Worm (Caenorhabditis elegans) whole organism, L4 larva: ENCODE data around the gene F44E2.3.

Experiments
- F10B5.3 ChIP-seq: sonication (generic microtip); optimal IDR thresholded peaks from 2 replicates; lab custom pipeline; 2016; ENCODE audit warnings: mild to moderate bottlenecking, missing genetic modification characterization, missing compliant biosample characterization
- F26F4.8 ChIP-seq: fragments of 200-800 bp; sonication (Bioruptor generic); conservative IDR thresholded peaks from 2 replicates; pipeline ENCODE4 v1.3.6; 2022; ENCODE audit warnings: missing genetic modification characterization, missing compliant biosample characterization
- F37D6.2 ChIP-seq: sonication (generic microtip); optimal IDR thresholded peaks from 2 replicates; lab custom pipeline; 2016; ENCODE audit warnings: mild to moderate bottlenecking, missing genetic modification characterization, missing compliant biosample characterization
- F44E2.7 ChIP-seq: fragments of 200-800 bp; sonication (Bioruptor generic); IDR thresholded peaks from 2 replicates; pipeline ENCODE4 v2.1.2; 2022; ENCODE audit warnings: missing genetic modification characterization, missing compliant biosample characterization
- Y105C5A.15 ChIP-seq: fragments of 200-800 bp; sonication (Bioruptor generic); IDR thresholded peaks from 2 replicates; pipeline ENCODE4 v1.3.6; 2022; ENCODE audit warnings: missing genetic modification characterization, missing compliant biosample characterization
- Y48G9A.11 ChIP-seq: fragments of 200-800 bp; sonication (Bioruptor generic); IDR thresholded peaks from 2 replicates; pipeline ENCODE4 v1.3.6; 2022; ENCODE audit warnings: missing genetic modification reagents, missing genetic modification characterization, missing compliant biosample characterization
- Y5F2A.4 ChIP-seq: fragments of 200-800 bp; sonication (Bioruptor generic); optimal IDR thresholded peaks from 2 replicates; lab custom pipeline; 2018; ENCODE audit warnings: mild to moderate bottlenecking, missing genetic modification characterization, missing compliant biosample characterization
- Y75B8A.6 ChIP-seq: fragments of 200-800 bp; sonication (Bioruptor generic); IDR thresholded peaks from 2 replicates; pipeline ENCODE4 v1.3.6; 2022; ENCODE audit warnings: missing genetic modification reagents, missing genetic modification characterization, missing compliant biosample characterization
- ZK337.2 ChIP-seq: fragments of 200-800 bp; sonication (Bioruptor generic); IDR thresholded peaks from 2 replicates; pipeline ENCODE4 v1.3.6; 2022; ENCODE audit warnings: missing genetic modification reagents, missing genetic modification characterization, missing compliant biosample characterization
- aly-2 ChIP-seq: sonication (generic microtip); optimal IDR thresholded peaks from 2 replicates; lab custom pipeline; 2018; ENCODE audit warnings: missing biosample characterization, missing genetic modification characterization
- ceh-28 ChIP-seq: fragments of 150-350 bp; optimal IDR thresholded peaks from 2 replicates; lab custom pipeline; 2014; ENCODE audit warnings: missing biosample characterization, missing genetic modification reagents, missing genetic modification characterization
- ceh-32 ChIP-seq: sonication (generic microtip); optimal IDR thresholded peaks from 2 replicates; lab custom pipeline; 2016; ENCODE audit warnings: mild to moderate bottlenecking, missing genetic modification characterization, missing compliant biosample characterization; ENCODE audit not compliant: poor library complexity
- ces-1 ChIP-seq: fragments of 150-350 bp; sonication (generic microtip); optimal IDR thresholded peaks from 4 replicates; lab custom pipeline; 2014; ENCODE audit warnings: missing biosample characterization, missing genetic modification reagents, missing genetic modification characterization
- ctbp-1 ChIP-seq: fragments of 200-800 bp; sonication (Bioruptor generic); IDR thresholded peaks from 2 replicates; pipeline ENCODE4 v1.3.6; 2022; ENCODE audit warnings: missing genetic modification reagents, missing genetic modification characterization, missing compliant biosample characterization
- daf-12 ChIP-seq: fragments of 150-350 bp; optimal IDR thresholded peaks from 2 replicates; lab custom pipeline; 2014; ENCODE audit warnings: missing biosample characterization, missing genetic modification reagents, missing genetic modification characterization
- daf-16 ChIP-seq, 3 experiments: sonication (generic microtip); optimal IDR thresholded peaks; 2 replicates each; lab custom pipeline; 2016 to 2017; ENCODE audit warnings: missing genetic modification characterization in 3 of 3, missing genetic modification reagents in 3 of 3, mild to moderate bottlenecking in 2 of 3, missing compliant biosample characterization in 2 of 3, missing biosample characterization in 1 of 3, moderate library complexity in 1 of 3
- dpl-1 ChIP-seq: fragments of 150-350 bp; optimal IDR thresholded peaks from 2 replicates; lab custom pipeline; 2014; ENCODE audit warnings: missing biosample characterization, missing genetic modification reagents, missing genetic modification characterization
- duxl-1 ChIP-seq: sonication (generic microtip); optimal IDR thresholded peaks from 2 replicates; lab custom pipeline; 2016; ENCODE audit warnings: mild to moderate bottlenecking, missing genetic modification characterization, moderate library complexity, missing compliant biosample characterization; ENCODE audit not compliant: poor library complexity
- dve-1 ChIP-seq: sonication (generic microtip); optimal IDR thresholded peaks from 2 replicates; lab custom pipeline; 2017; ENCODE audit warnings: antibody characterized with exemption, mild to moderate bottlenecking, missing genetic modification characterization, missing compliant biosample characterization; ENCODE audit not compliant: insufficient read depth
- egl-27 ChIP-seq: sonication (generic microtip); optimal IDR thresholded peaks from 3 replicates; lab custom pipeline; 2017; ENCODE audit warnings: missing biosample characterization, missing genetic modification reagents, missing genetic modification characterization
- fkh-10 ChIP-seq: fragments of 150-350 bp; optimal IDR thresholded peaks from 2 replicates; lab custom pipeline; 2014; ENCODE audit warnings: missing biosample characterization, missing genetic modification reagents, missing genetic modification characterization
- jun-1 ChIP-seq: fragments of 150-350 bp; optimal IDR thresholded peaks from 2 replicates; lab custom pipeline; 2014; ENCODE audit warnings: missing biosample characterization, missing genetic modification reagents, missing genetic modification characterization
- lin-29 ChIP-seq: fragments of 200-800 bp; sonication (Bioruptor generic); IDR thresholded peaks from 2 replicates; pipeline ENCODE4 v1.3.6; 2022; ENCODE audit warnings: missing genetic modification reagents, missing genetic modification characterization, missing compliant biosample characterization
- lin-38 ChIP-seq: fragments of 200-800 bp; sonication (Bioruptor generic); IDR thresholded peaks from 2 replicates; pipeline ENCODE4 v1.3.6; 2022; ENCODE audit warnings: missing genetic modification reagents, missing genetic modification characterization, missing compliant biosample characterization
- lir-3 ChIP-seq: sonication (generic microtip); optimal IDR thresholded peaks from 2 replicates; lab custom pipeline; 2016; ENCODE audit warnings: mild to moderate bottlenecking, missing genetic modification characterization, missing compliant biosample characterization
- madf-9 ChIP-seq: fragments of 200-800 bp; sonication (Bioruptor generic); conservative IDR thresholded peaks from 2 replicates; pipeline ENCODE4 v1.3.6; 2022; ENCODE audit warnings: missing genetic modification reagents, missing genetic modification characterization, missing compliant biosample characterization
- mdl-1 ChIP-seq, 2 experiments: fragments of 150-350 bp in 1 of 2; sonication (generic microtip) in 1 of 2; optimal IDR thresholded peaks; 2 replicates each; lab custom pipeline; 2014 to 2017; ENCODE audit warnings: missing biosample characterization in 2 of 2, missing genetic modification characterization in 2 of 2
- mdt-29 ChIP-seq: fragments of 200-800 bp; sonication (Bioruptor generic); IDR thresholded peaks from 2 replicates; pipeline ENCODE4 v1.3.6; 2022; ENCODE audit warnings: missing genetic modification reagents, missing genetic modification characterization, missing compliant biosample characterization
- mes-2 ChIP-seq: sonication (generic microtip); optimal IDR thresholded peaks from 2 replicates; lab custom pipeline; 2016; ENCODE audit warnings: missing genotype, mild to moderate bottlenecking, missing genetic modification characterization, missing compliant biosample characterization; ENCODE audit not compliant: poor library complexity, severe bottlenecking
- mxl-2 ChIP-seq: fragments of 200-800 bp; sonication (Bioruptor generic); conservative IDR thresholded peaks from 2 replicates; pipeline ENCODE4 v1.3.6; 2022; ENCODE audit warnings: missing genetic modification reagents, missing genetic modification characterization, missing compliant biosample characterization
- mxl-3 ChIP-seq: fragments of 200-800 bp; sonication (Bioruptor generic); optimal IDR thresholded peaks from 2 replicates; lab custom pipeline; 2018; ENCODE audit warnings: mild to moderate bottlenecking, missing genetic modification characterization, missing compliant biosample characterization
- nhr-10 ChIP-seq: fragments of 150-350 bp; optimal IDR thresholded peaks from 2 replicates; lab custom pipeline; 2014; ENCODE audit warnings: missing biosample characterization, missing genetic modification characterization
- nhr-102 ChIP-seq: sonication (generic microtip); optimal IDR thresholded peaks from 2 replicates; lab custom pipeline; 2016; ENCODE audit warnings: mild to moderate bottlenecking, missing genetic modification characterization, moderate library complexity, missing compliant biosample characterization
- nhr-11 ChIP-seq: fragments of 150-350 bp; optimal IDR thresholded peaks from 2 replicates; lab custom pipeline; 2014; ENCODE audit warnings: missing biosample characterization, missing genetic modification characterization
- nhr-28 ChIP-seq: fragments of 150-350 bp; optimal IDR thresholded peaks from 2 replicates; lab custom pipeline; 2014; ENCODE audit warnings: missing biosample characterization, missing genetic modification characterization
- nhr-41 ChIP-seq: fragments of 200-800 bp; sonication (Bioruptor generic); IDR thresholded peaks from 2 replicates; pipeline ENCODE4 v1.3.6; 2022; ENCODE audit warnings: missing genetic modification reagents, missing genetic modification characterization, missing compliant biosample characterization
- nhr-6 ChIP-seq: fragments of 150-350 bp; optimal IDR thresholded peaks from 2 replicates; lab custom pipeline; 2014; ENCODE audit warnings: missing biosample characterization, missing genetic modification characterization
- pha-4 ChIP-seq, 2 experiments: fragments of 150-350 bp in 1 of 2; fragments of 200-800 bp in 1 of 2; sonication (Bioruptor generic) in 1 of 2; IDR thresholded peaks in 1 of 2; optimal IDR thresholded peaks in 1 of 2; 2 replicates each; pipeline versions ENCODE4 v1.3.6 to Lab custom; 2014 to 2022; ENCODE audit warnings: missing genetic modification characterization in 2 of 2, missing genetic modification reagents in 2 of 2, missing biosample characterization in 1 of 2, missing compliant biosample characterization in 1 of 2
- rbr-2 ChIP-seq: sonication (generic microtip); optimal IDR thresholded peaks from 2 replicates; lab custom pipeline; 2016; ENCODE audit warnings: missing genotype, missing genetic modification characterization, missing compliant biosample characterization
- set-16 ChIP-seq: fragments of 200-800 bp; sonication (Bioruptor generic); IDR thresholded peaks from 2 replicates; pipeline ENCODE4 v1.3.6; 2022; ENCODE audit warnings: missing genetic modification reagents, missing genetic modification characterization, missing compliant biosample characterization
- skn-1 ChIP-seq: fragments of 150-350 bp; optimal IDR thresholded peaks from 2 replicates; lab custom pipeline; 2014; ENCODE audit warnings: missing biosample characterization, missing genetic modification characterization
- snpc-4 ChIP-seq: fragments of 150-350 bp; optimal IDR thresholded peaks from 2 replicates; lab custom pipeline; 2014; ENCODE audit warnings: missing biosample characterization, missing genetic modification characterization
- spr-1 ChIP-seq: sonication (generic microtip); optimal IDR thresholded peaks from 2 replicates; lab custom pipeline; 2016; ENCODE audit warnings: mild to moderate bottlenecking, missing genetic modification characterization, missing compliant biosample characterization
- spr-3 ChIP-seq: fragments of 200-800 bp; sonication (Bioruptor generic); optimal IDR thresholded peaks from 2 replicates; lab custom pipeline; 2018; ENCODE audit warnings: mild to moderate bottlenecking, missing genetic modification characterization, missing compliant biosample characterization
- unc-39 ChIP-seq: sonication (generic microtip); optimal IDR thresholded peaks from 2 replicates; lab custom pipeline; 2017; ENCODE audit warnings: missing biosample characterization, missing genetic modification characterization
- zfp-3 ChIP-seq: fragments of 200-800 bp; sonication (Bioruptor generic); conservative IDR thresholded peaks from 2 replicates; pipeline ENCODE4 v1.3.6; 2022; ENCODE audit warnings: missing genetic modification reagents, missing genetic modification characterization, missing compliant biosample characterization
- zip-2 ChIP-seq: fragments of 150-350 bp; optimal IDR thresholded peaks from 2 replicates; lab custom pipeline; 2014; ENCODE audit warnings: missing biosample characterization, missing genetic modification characterization

F44E2.3 gene

ce11 chrIII:8795595-8796141, 33.4 kb downstream of the F44E2.3 start (continued):
- TF ChIP-seq ceh-28 (tag; lab: Kevin White, UChicago): peak; percentile 72
- peak; percentile 90 for TF ChIP-seq pha-4 (GFP tag; IDR thresholded peaks at IDR 0.05; lab: Robert Waterston, UW)
- no peak for TF ChIP-seq pha-4 (tag; optimal IDR thresholded peaks at IDR 0.05; lab: Kevin White, UChicago)
- TF ChIP-seq lin-29: peak; percentile 78
- peak; percentile 60 for TF ChIP-seq nhr-10 (tag; lab: Kevin White, UChicago)
- no peak for TF ChIP-seq F26F4.8 (GFP tag; lab: Robert Waterston, UW)
- peak; percentile 96 for TF ChIP-seq fkh-10 (GFP tag; lab: Kevin White, UChicago)
- TF ChIP-seq mdt-29 (GFP tag; lab: Robert Waterston, UW): peak; percentile 56; the same call in 1 of the 2 replicates
- TF ChIP-seq madf-9: peak; percentile 64
- TF ChIP-seq unc-39: no peak
- peak; percentile 89 to 97 for TF ChIP-seq mdl-1 (tag; optimal IDR thresholded peaks at IDR 0.05; lab: Kevin White, UChicago)
- TF ChIP-seq F37D6.2 (tag; lab: Kevin White, UChicago): peak; percentile 93
- TF ChIP-seq mxl-3 (GFP tag; lab: Kevin White, UChicago): peak; percentile 93
- peak; percentile 69 for TF ChIP-seq mes-2 (tag; lab: Kevin White, UChicago)
- peak; percentile 85 for TF ChIP-seq nhr-102 (tag; lab: Kevin White, UChicago)
- TF ChIP-seq ZK337.2: no peak
- peak; percentile 59 for TF ChIP-seq Y5F2A.4 (GFP tag; lab: Kevin White, UChicago)
- TF ChIP-seq mxl-2 (GFP tag; lab: Robert Waterston, UW): no peak; the same call in 1 of the 2 replicates
- no peak for TF ChIP-seq aly-2 (tag; lab: Kevin White, UChicago)
- peak; percentile 69 for TF ChIP-seq ces-1 (GFP tag; lab: Kevin White, UChicago)
- no peak for TF ChIP-seq egl-27 (tag; lab: Kevin White, UChicago)
- TF ChIP-seq nhr-6 (tag; lab: Kevin White, UChicago): peak; percentile 84
- peak; percentile 64 for TF ChIP-seq ceh-32 (tag; lab: Kevin White, UChicago)
- TF ChIP-seq, all 104 proteins: peak for 69

DNA sequence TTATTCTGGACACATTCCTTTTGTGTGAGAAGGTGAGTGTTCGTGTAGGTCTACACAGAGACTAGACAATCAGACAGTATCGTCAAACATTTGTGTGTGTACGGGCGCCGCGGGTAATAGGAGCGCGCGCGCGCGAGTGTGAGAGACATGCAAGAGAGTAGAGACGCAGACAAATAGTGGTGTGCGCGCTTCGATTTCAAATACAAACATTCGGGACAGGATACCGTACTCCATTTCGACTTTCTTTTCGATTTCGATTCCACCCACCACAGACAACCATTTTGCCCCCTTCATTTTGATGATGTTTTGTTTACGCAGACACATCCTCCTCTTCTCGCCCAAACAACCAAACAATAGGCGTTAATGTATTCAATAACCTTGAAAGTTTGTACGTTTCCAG, 34.3 kb downstream of the F44E2.3 start:
- TF ChIP-seq nhr-11 (tag; lab: Kevin White, UChicago) (peak; percentile 36), snpc-4 (no peak), lir-3 (tag; lab: Kevin White, UChicago) (no peak), madf-9 (peak; percentile 52; the same call in 1 of the 2 replicates), zfp-3 (GFP tag; lab: Robert Waterston, UW) (0 out of 2 replicates have a peak, but pooled peaks have one; percentile 57), Y105C5A.15 (no peak), nhr-41 (GFP tag; lab: Robert Waterston, UW) (0 out of 2 replicates have a peak, but pooled peaks have one; percentile 49), set-16 (GFP tag; lab: Robert Waterston, UW) (no peak; the same call in 1 of the 2 replicates), Y48G9A.11 (GFP tag; lab: Robert Waterston, UW) (no peak), duxl-1 (tag; lab: Kevin White, UChicago) (peak; percentile 30), lin-38 (GFP tag; lab: Robert Waterston, UW) (peak; percentile 64), F44E2.7 (no peak), F10B5.3 (tag; lab: Kevin White, UChicago) (peak; percentile 16), spr-1 (tag; lab: Kevin White, UChicago) (no peak), nhr-28 (tag; lab: Kevin White, UChicago) (peak; percentile 99), zip-2 (no peak), spr-3 (GFP tag; lab: Kevin White, UChicago) (no peak), mdl-1 (tag; optimal IDR thresholded peaks at IDR 0.05; lab: Kevin White, UChicago) (peak; percentile 38 to 80), daf-12 (tag; lab: Kevin White, UChicago) (no peak), mxl-3 (GFP tag; lab: Kevin White, UChicago) (peak; percentile 88), Y75B8A.6 (GFP tag; lab: Robert Waterston, UW) (0 out of 2 replicates have a peak, but pooled peaks have one; percentile 21), daf-16 (GFP tag; optimal IDR thresholded peaks at IDR 0.05; lab: Kevin White, UChicago) (no peak), daf-16 (tag; optimal IDR thresholded peaks at IDR 0.05; lab: Kevin White, UChicago) (peak; percentile 53), skn-1 (tag; lab: Kevin White, UChicago) (no peak), dpl-1 (GFP tag; lab: Kevin White, UChicago) (peak; percentile 47), ctbp-1 (GFP tag; lab: Robert Waterston, UW) (peak; percentile 71; the same call in 1 of the 2 replicates), dve-1 (tag; lab: Kevin White, UChicago) (peak; percentile 77), rbr-2 (peak; percentile 51), jun-1 (peak; percentile 28), nhr-102 (tag; lab: Kevin White, UChicago) (peak; percentile 48)
